Fruit fly (Drosophila melanogaster) whole organism, larva: ENCODE results near the gene toc.
"Not testable (repeated sequence)": the region's sequence is repeated elsewhere in the genome, so short reads cannot be mapped to it uniquely, and the experiment has no call there.

Experiments used
- noc ChIP-seq: fragments of 200-800 bp; sonication (Bioruptor generic); optimal IDR thresholded peaks from 3 replicates; lab custom pipeline; 2019; ENCODE audit warnings: missing biosample characterization, mild to moderate bottlenecking, missing genetic modification characterization, moderate library complexity

The toc gene

DNA sequence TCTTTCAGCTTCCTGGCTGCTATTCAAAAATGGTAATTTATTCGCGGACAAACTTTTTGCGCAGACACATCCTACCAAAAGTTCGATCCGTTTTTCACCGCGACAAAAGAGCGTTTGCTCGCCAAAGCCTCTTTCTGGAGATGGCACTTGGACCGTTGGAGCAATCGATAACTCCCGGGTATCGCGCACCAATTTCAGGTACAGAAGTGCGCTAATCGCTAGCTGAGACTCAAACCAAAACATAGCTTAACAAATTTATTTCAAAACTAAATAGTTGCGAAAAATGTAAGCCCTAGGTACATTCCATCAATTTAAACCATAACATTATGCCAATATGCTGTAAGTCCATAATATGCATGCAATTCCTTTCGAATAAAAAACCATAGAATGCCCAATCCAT is at the start of gene toc:
TSS of gene toc (minus strand) at position 78 of the 400 bp plus-strand sequence.
- TF ChIP-seq noc (tag; lab: Kevin White, UChicago), result no peak

- TF ChIP-seq noc (tag; lab: Kevin White, UChicago), result no peak
These were observed 44.3 kb upstream of the toc start for dm6 chr2L:3188875-3189274.

DNA sequence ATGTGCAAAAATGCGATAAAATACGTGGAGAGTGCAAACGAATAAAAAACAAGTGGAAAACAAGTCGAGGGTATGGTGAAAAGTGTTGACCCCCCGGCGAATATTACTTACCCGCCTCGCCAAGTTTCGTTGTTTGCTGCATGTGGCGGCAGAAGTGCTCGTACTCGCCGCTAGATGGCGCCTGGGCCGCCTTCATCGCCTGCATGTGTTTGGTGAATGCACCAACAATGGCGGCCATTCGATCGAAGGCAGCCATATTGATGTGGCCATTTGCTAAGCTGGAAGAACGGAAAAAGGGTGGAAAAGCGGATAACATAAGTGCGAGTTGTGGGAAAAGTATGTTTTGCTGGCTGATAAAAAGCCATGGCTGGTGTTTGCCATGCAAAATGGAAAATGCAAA is 38.6 kb upstream of the toc start:
- TF ChIP-seq noc (tag; lab: Kevin White, UChicago), result no peak

DNA sequence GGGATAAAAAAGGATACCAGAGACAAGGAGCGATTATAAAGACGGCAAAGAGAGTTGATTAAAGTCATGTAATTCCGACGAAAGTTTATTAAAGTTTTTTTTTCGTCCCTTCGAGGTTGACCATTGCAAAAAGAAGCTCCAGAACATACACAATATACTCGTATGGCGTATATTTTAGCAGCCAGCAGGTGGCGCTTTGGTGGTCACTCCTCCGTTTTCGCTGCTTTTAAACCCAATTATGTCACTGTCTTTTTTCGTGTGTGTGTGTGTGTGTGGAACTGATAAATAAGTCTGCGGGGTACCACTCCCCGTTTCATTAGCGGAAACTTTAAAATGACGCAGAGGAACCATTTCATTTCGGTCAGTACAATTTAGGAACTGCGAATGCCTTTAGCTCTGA is 35.1 kb upstream of the toc start:
- TF ChIP-seq noc (tag; lab: Kevin White, UChicago), result no peak

- TF ChIP-seq noc (tag; lab: Kevin White, UChicago), result no peak
These were observed 29.2 kb upstream of the toc start, which contains the start of the genes CG31698 and CG15404 for dm6 chr2L:3173740-3174139. TSS of gene CG31698 (minus strand) at chr2L:3173840. TSS of gene CG15404 (plus strand) at chr2L:3173972.

- TF ChIP-seq noc (tag; lab: Kevin White, UChicago), result no peak
These were observed 28.2 kb upstream of the toc start for dm6 chr2L:3172745-3173271.

- no peak for TF ChIP-seq noc (tag; lab: Kevin White, UChicago)
These were observed 26.5 kb upstream of the toc start, which contains the start of gene CG44002 for dm6 chr2L:3170949-3171579. TSS of gene CG44002 (minus strand) at chr2L:3171092.

- no peak for TF ChIP-seq noc (tag; lab: Kevin White, UChicago)
These were observed 22.1 kb upstream of the toc start for dm6 chr2L:3166710-3167109.

- TF ChIP-seq noc (tag; lab: Kevin White, UChicago), result no peak
These were observed 20.5 kb upstream of the toc start for dm6 chr2L:3165022-3165647.

DNA sequence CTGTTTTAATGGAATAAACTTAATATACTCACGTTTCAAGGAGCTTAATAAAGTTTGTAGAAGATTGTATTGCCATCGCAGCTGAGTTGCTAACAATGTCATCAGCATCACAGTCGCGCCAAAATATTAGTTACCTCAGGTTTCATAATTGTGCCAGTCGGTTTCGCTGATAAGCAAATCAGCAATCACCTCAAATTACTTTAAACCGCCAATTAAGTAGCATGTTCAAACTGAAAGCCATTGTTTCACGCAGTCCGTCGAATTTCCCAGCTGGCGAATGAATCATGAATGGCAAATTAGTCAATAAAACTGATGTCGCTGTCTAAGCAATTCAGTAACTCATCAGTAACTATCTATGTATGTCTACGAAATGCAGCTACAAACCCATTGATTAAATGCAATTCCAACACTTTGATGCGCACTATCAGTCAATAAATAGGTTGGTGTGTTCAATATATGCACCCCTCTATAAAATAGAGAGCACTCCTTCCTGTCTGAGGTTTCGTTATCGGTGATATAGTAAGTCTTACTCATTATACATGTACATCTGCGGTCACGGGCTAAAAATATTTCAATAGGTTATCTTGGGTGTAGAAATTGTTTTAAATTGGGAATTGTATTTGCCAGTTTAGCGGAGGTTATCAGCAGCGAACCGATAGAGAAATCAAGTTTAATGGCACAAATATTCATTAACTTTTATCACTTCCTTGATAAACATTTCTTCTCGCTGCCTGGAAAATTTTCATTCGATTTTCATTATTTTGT is 19.9 kb upstream of the toc start:
- TF ChIP-seq noc (tag; lab: Kevin White, UChicago), result no peak

- not testable (repeated sequence) for TF ChIP-seq noc (tag; lab: Kevin White, UChicago)
These were observed 18.9 kb upstream of the toc start, which contains the start of gene Hydr2 for dm6 chr2L:3163490-3163889. TSS of gene Hydr2 (plus strand) at chr2L:3163645.

- TF ChIP-seq noc (tag; lab: Kevin White, UChicago), result no peak
These were observed 14.8 kb upstream of the toc start, which contains the start of the genes Mad and gkt for dm6 chr2L:3159144-3160000. TSS of gene Mad (minus strand) at chr2L:3159643. TSS of gene gkt (plus strand) at chr2L:3159950.

dm6 chr2L:3158260-3159072 is 13.9 kb upstream of the toc start:
- no peak for TF ChIP-seq noc (tag; lab: Kevin White, UChicago)

- no peak for TF ChIP-seq noc (tag; lab: Kevin White, UChicago)
These were observed 11.2 kb upstream of the toc start for dm6 chr2L:3155804-3156203.
